Fruit fly (Drosophila melanogaster) whole organism, embryonic: Measurements from ENCODE around the gene Lamtor4.
A peak's percentile ranks its signal among the peaks of the same experiment; 100 is the strongest.

Experiments used
- CG11085 ChIP-seq: fragments of 200-800 bp; sonication (Bioruptor generic); IDR thresholded peaks from 2 replicates; pipeline ENCODE4 v1.3.6; 2022; ENCODE audit warnings: missing biosample characterization, missing genetic modification characterization
- CG12155 ChIP-seq: fragments of 200-800 bp; sonication (Bioruptor generic); optimal IDR thresholded peaks from 3 replicates; lab custom pipeline; 2016; ENCODE audit warnings: missing biosample characterization, missing genetic modification characterization
- CG12769 ChIP-seq: fragments of 200-800 bp; sonication (Bioruptor generic); optimal IDR thresholded peaks from 2 replicates; lab custom pipeline; 2019; ENCODE audit warnings: missing biosample characterization, mild to moderate bottlenecking, missing genetic modification characterization, moderate library complexity
- CG1529 ChIP-seq: fragments of 200-800 bp; sonication (Bioruptor generic); optimal IDR thresholded peaks from 3 replicates; lab custom pipeline; 2018; ENCODE audit warnings: missing biosample characterization, missing genetic modification characterization
- CG1603 ChIP-seq: fragments of 200-800 bp; sonication (Bioruptor generic); optimal IDR thresholded peaks from 2 replicates; lab custom pipeline; 2019; ENCODE audit warnings: missing biosample characterization, mild to moderate bottlenecking, missing genetic modification characterization, moderate library complexity
- CG17186 ChIP-seq: fragments of 200-800 bp; sonication (Bioruptor generic); optimal IDR thresholded peaks from 3 replicates; lab custom pipeline; 2017; ENCODE audit warnings: missing biosample characterization, missing genetic modification reagents, missing genetic modification characterization
- CG2116 ChIP-seq: fragments of 200-800 bp; sonication (Bioruptor generic); optimal IDR thresholded peaks from 3 replicates; lab custom pipeline; 2018; ENCODE audit warnings: missing biosample characterization, mild to moderate bottlenecking, missing genetic modification characterization
- CG2712 ChIP-seq: fragments of 200-800 bp; optimal IDR thresholded peaks from 3 replicates; lab custom pipeline; 2019; ENCODE audit warnings: missing biosample characterization, mild to moderate bottlenecking, missing genetic modification characterization, moderate library complexity
- CG31224 ChIP-seq: fragments of 200-800 bp; sonication (Bioruptor generic); IDR thresholded peaks from 2 replicates; pipeline ENCODE4 v1.3.6; 2022; ENCODE audit warnings: missing biosample characterization, missing genetic modification characterization
- CG3838 ChIP-seq: fragments of 200-800 bp; sonication (Bioruptor generic); optimal IDR thresholded peaks from 3 replicates; lab custom pipeline; 2016; ENCODE audit warnings: missing biosample characterization, missing genetic modification characterization
- CG4282 ChIP-seq: fragments of 200-800 bp; sonication (Bioruptor generic); optimal IDR thresholded peaks from 2 replicates; lab custom pipeline; 2016; ENCODE audit warnings: missing biosample characterization, missing genetic modification characterization
- CG4424 ChIP-seq: fragments of 200-800 bp; sonication (Bioruptor generic); optimal IDR thresholded peaks from 3 replicates; lab custom pipeline; 2016; ENCODE audit warnings: missing biosample characterization, missing genetic modification characterization
- CG4820 ChIP-seq: fragments of 200-800 bp; sonication (Bioruptor generic); optimal IDR thresholded peaks from 3 replicates; lab custom pipeline; 2016; ENCODE audit warnings: missing biosample characterization, missing genetic modification characterization
- CG5245 ChIP-seq: fragments of 200-800 bp; sonication (Bioruptor generic); optimal IDR thresholded peaks from 3 replicates; lab custom pipeline; 2016; ENCODE audit warnings: missing biosample characterization, missing genetic modification characterization
- CG6813 ChIP-seq: fragments of 200-800 bp; sonication (Bioruptor generic); optimal IDR thresholded peaks from 2 replicates; lab custom pipeline; 2017; ENCODE audit warnings: missing biosample characterization, missing genetic modification characterization, mild to moderate bottlenecking, moderate library complexity, missing genetic modification reagents
- CG7786 ChIP-seq: fragments of 200-800 bp; sonication (Bioruptor generic); optimal IDR thresholded peaks from 2 replicates; lab custom pipeline; 2016; ENCODE audit warnings: missing biosample characterization, missing genetic modification characterization
- CG7928 ChIP-seq: fragments of 200-800 bp; sonication (Bioruptor generic); optimal IDR thresholded peaks from 2 replicates; lab custom pipeline; 2017; ENCODE audit warnings: missing biosample characterization, mild to moderate bottlenecking, missing genetic modification characterization
- CG9797 ChIP-seq: fragments of 200-800 bp; sonication (Bioruptor generic); optimal IDR thresholded peaks from 3 replicates; lab custom pipeline; 2018; ENCODE audit warnings: missing biosample characterization, mild to moderate bottlenecking, missing genetic modification characterization
- CG9817 ChIP-seq: fragments of 200-800 bp; sonication (Bioruptor generic); optimal IDR thresholded peaks from 2 replicates; lab custom pipeline; 2018; ENCODE audit warnings: missing biosample characterization, mild to moderate bottlenecking, missing genetic modification characterization, moderate library complexity
- D19A ChIP-seq: fragments of 200-800 bp; optimal IDR thresholded peaks from 3 replicates; lab custom pipeline; 2019; ENCODE audit warnings: missing biosample characterization, mild to moderate bottlenecking, missing genetic modification characterization, moderate library complexity
- Fer3 ChIP-seq: fragments of 200-800 bp; sonication (Bioruptor generic); optimal IDR thresholded peaks from 2 replicates; lab custom pipeline; 2018; ENCODE audit warnings: missing biosample characterization, mild to moderate bottlenecking, missing genetic modification characterization, moderate library complexity
- Gug ChIP-seq: fragments of 200-800 bp; sonication (Bioruptor generic); IDR thresholded peaks from 4 replicates; pipeline ENCODE4 v1.3.6; 2022; ENCODE audit warnings: missing biosample characterization, missing genetic modification characterization
- Hsf ChIP-seq: fragments of 200-800 bp; sonication (Bioruptor generic); optimal IDR thresholded peaks from 3 replicates; lab custom pipeline; 2016; ENCODE audit warnings: missing biosample characterization, missing genetic modification characterization
- Jarid2 ChIP-seq: fragments of 200-800 bp; sonication (Bioruptor generic); optimal IDR thresholded peaks from 3 replicates; lab custom pipeline; 2017; ENCODE audit warnings: mild to moderate bottlenecking, missing biosample characterization, missing genetic modification reagents, missing genetic modification characterization
- Lhr ChIP-seq: fragments of 200-800 bp; sonication (Bioruptor generic); optimal IDR thresholded peaks from 3 replicates; lab custom pipeline; 2017; ENCODE audit warnings: mild to moderate bottlenecking, missing biosample characterization, missing genetic modification reagents, missing genetic modification characterization
- Mad ChIP-seq: fragments of 200-800 bp; sonication (Bioruptor generic); optimal IDR thresholded peaks from 2 replicates; lab custom pipeline; 2016; ENCODE audit warnings: missing biosample characterization, missing genetic modification characterization
- Meics ChIP-seq: fragments of 200-800 bp; sonication (Bioruptor generic); optimal IDR thresholded peaks from 2 replicates; lab custom pipeline; 2017; ENCODE audit warnings: missing biosample characterization, mild to moderate bottlenecking, missing genetic modification characterization
- NK7.1 ChIP-seq: fragments of 200-800 bp; sonication (Bioruptor generic); optimal IDR thresholded peaks from 3 replicates; lab custom pipeline; 2016; ENCODE audit warnings: missing biosample characterization, missing genetic modification characterization
- Pdp1 ChIP-seq, 2 experiments: fragments of 200-800 bp; sonication (Bioruptor generic); optimal IDR thresholded peaks; 3 replicates each; lab custom pipeline; 2016; ENCODE audit warnings: missing biosample characterization in 2 of 2, missing genetic modification characterization in 2 of 2, mild to moderate bottlenecking in 1 of 2, moderate library complexity in 1 of 2
- Scr ChIP-seq: fragments of 200-800 bp; sonication (Bioruptor generic); IDR thresholded peaks from 2 replicates; pipeline ENCODE4 v1.3.6; 2022; ENCODE audit warnings: missing biosample characterization, missing genetic modification characterization; ENCODE audit not compliant: partially characterized antibody
- Six4 ChIP-seq: fragments of 200-800 bp; sonication (Bioruptor generic); optimal IDR thresholded peaks from 2 replicates; lab custom pipeline; 2016; ENCODE audit warnings: missing biosample characterization, missing genetic modification characterization
- Sox100B ChIP-seq: fragments of 200-800 bp; sonication (Bioruptor generic); optimal IDR thresholded peaks from 3 replicates; lab custom pipeline; 2018; ENCODE audit warnings: missing biosample characterization, mild to moderate bottlenecking, missing genetic modification characterization
- Vsx1 ChIP-seq: fragments of 200-800 bp; sonication (Bioruptor generic); optimal IDR thresholded peaks from 2 replicates; lab custom pipeline; 2017; ENCODE audit warnings: missing biosample characterization, mild to moderate bottlenecking, missing genetic modification characterization, missing genetic modification reagents
- al ChIP-seq: fragments of 200-800 bp; sonication (Bioruptor generic); IDR thresholded peaks from 2 replicates; pipeline ENCODE4 v1.3.6; 2022; ENCODE audit warnings: missing biosample characterization, missing genetic modification characterization
- ash1 ChIP-seq: fragments of 200-800 bp; sonication (Bioruptor generic); optimal IDR thresholded peaks from 2 replicates; lab custom pipeline; 2018; ENCODE audit warnings: missing biosample characterization, mild to moderate bottlenecking, missing genetic modification characterization
- bbx ChIP-seq: fragments of 200-800 bp; sonication (Bioruptor generic); IDR thresholded peaks from 2 replicates; pipeline ENCODE4 v1.3.6; 2022; ENCODE audit warnings: missing biosample characterization, missing genetic modification characterization; ENCODE audit not compliant: partially characterized antibody
- dpn ChIP-seq, 2 experiments: fragments of 200-800 bp; sonication (Bioruptor generic); optimal IDR thresholded peaks; 3 replicates each; lab custom pipeline; 2016; ENCODE audit warnings: missing biosample characterization in 2 of 2, missing genetic modification characterization in 2 of 2
- esg ChIP-seq: fragments of 200-800 bp; sonication (Bioruptor generic); conservative IDR thresholded peaks from 2 replicates; pipeline ENCODE4 v1.3.6; 2022; ENCODE audit warnings: missing biosample characterization, missing genetic modification characterization
- gcm ChIP-seq: fragments of 200-800 bp; sonication (Bioruptor generic); optimal IDR thresholded peaks from 2 replicates; lab custom pipeline; 2019; ENCODE audit warnings: missing biosample characterization, mild to moderate bottlenecking, missing genetic modification characterization, moderate library complexity
- gt ChIP-seq: fragments of 200-800 bp; sonication (Bioruptor generic); IDR thresholded peaks from 2 replicates; pipeline ENCODE4 v1.3.6; 2022; ENCODE audit warnings: missing biosample characterization, missing genetic modification characterization
- hth ChIP-seq: fragments of >200 bp; optimal IDR thresholded peaks from 2 replicates; lab custom pipeline; 2017; ENCODE audit warnings: inconsistent platforms
- luna ChIP-seq: fragments of 200-800 bp; sonication (Bioruptor generic); optimal IDR thresholded peaks from 2 replicates; lab custom pipeline; 2016; ENCODE audit warnings: missing biosample characterization, missing genetic modification characterization
- mam ChIP-seq: fragments of 200-800 bp; sonication (Bioruptor generic); optimal IDR thresholded peaks from 3 replicates; lab custom pipeline; 2016; ENCODE audit warnings: missing biosample characterization, missing genetic modification characterization
- mld ChIP-seq: fragments of 200-800 bp; sonication (Bioruptor generic); IDR thresholded peaks from 3 replicates; pipeline ENCODE4 v1.3.6; 2022; ENCODE audit warnings: missing biosample characterization, missing genetic modification characterization; ENCODE audit not compliant: partially characterized antibody
- p53 ChIP-seq: fragments of 200-800 bp; sonication (Bioruptor generic); optimal IDR thresholded peaks from 2 replicates; lab custom pipeline; 2016; ENCODE audit warnings: missing biosample characterization, missing genetic modification characterization
- pnt ChIP-seq: fragments of 200-800 bp; sonication (Bioruptor generic); optimal IDR thresholded peaks from 3 replicates; lab custom pipeline; 2016; ENCODE audit warnings: missing biosample characterization, missing genetic modification characterization
- row ChIP-seq: fragments of 200-800 bp; sonication (Bioruptor generic); IDR thresholded peaks from 3 replicates; pipeline ENCODE4 v1.3.6; 2022; ENCODE audit warnings: missing biosample characterization, missing genetic modification characterization
- stwl ChIP-seq: fragments of 200-800 bp; sonication (Bioruptor generic); optimal IDR thresholded peaks from 3 replicates; lab custom pipeline; 2018; ENCODE audit warnings: missing biosample characterization, mild to moderate bottlenecking, missing genetic modification characterization, moderate library complexity
- tgo ChIP-seq: fragments of 200-800 bp; sonication (Bioruptor generic); IDR thresholded peaks from 3 replicates; pipeline ENCODE4 v1.3.6; 2022; ENCODE audit warnings: missing biosample characterization, missing genetic modification characterization
- tio ChIP-seq: fragments of 200-800 bp; sonication (Bioruptor generic); optimal IDR thresholded peaks from 2 replicates; lab custom pipeline; 2017; ENCODE audit warnings: missing biosample characterization, missing genetic modification characterization, inconsistent platforms
- wek ChIP-seq: fragments of 200-800 bp; sonication (Bioruptor generic); optimal IDR thresholded peaks from 3 replicates; lab custom pipeline; 2018; ENCODE audit warnings: missing biosample characterization, mild to moderate bottlenecking, missing genetic modification characterization, moderate library complexity

Gene Lamtor4

dm6 chr3L:3898978-3899377, 2.3 kb downstream of the Lamtor4 start, which contains the start of gene Ccz1 (continued):
- peak; percentile 56 for TF ChIP-seq CG1529 (GFP tag; lab: Kevin White, UChicago)
- TF ChIP-seq CG11085 (GFP tag; lab: Robert Waterston, UW): no peak
- peak; percentile 63 for TF ChIP-seq CG17186
- peak; percentile 42 for TF ChIP-seq p53
- TF ChIP-seq Sox100B (GFP tag; lab: Kevin White, UChicago): peak; percentile 61
- no peak for TF ChIP-seq tgo (GFP tag; lab: Robert Waterston, UW)
- TF ChIP-seq bbx (GFP tag; lab: Robert Waterston, UW): no peak
- TF ChIP-seq CG12769 (tag; lab: Kevin White, UChicago): peak; percentile 70
- TF ChIP-seq hth (lab: Kevin White, UChicago): no peak
- peak; percentile 36 for TF ChIP-seq Six4
- peak; percentile 81 for TF ChIP-seq tio (GFP tag; lab: Kevin White, UChicago)
- TF ChIP-seq Pdp1 (GFP tag; optimal IDR thresholded peaks at IDR 0.05; lab: Kevin White, UChicago): peak; percentile 36 to 76
- TF ChIP-seq wek (GFP tag; lab: Kevin White, UChicago): peak; percentile 59
- TF ChIP-seq Fer3 (tag; lab: Kevin White, UChicago): peak; percentile 59
- no peak for TF ChIP-seq gt (GFP tag; lab: Robert Waterston, UW)
- no peak for TF ChIP-seq ash1
- peak; percentile 58 for TF ChIP-seq CG4820 (GFP tag; lab: Kevin White, UChicago)
- TF ChIP-seq CG9817 (tag; lab: Kevin White, UChicago): peak; percentile 52
- TF ChIP-seq mam (GFP tag; lab: Kevin White, UChicago): peak; percentile 67
- peak; percentile 33 for TF ChIP-seq CG5245
- TF ChIP-seq D19A (tag; lab: Kevin White, UChicago): no peak
- TF ChIP-seq al (GFP tag; lab: Robert Waterston, UW): no peak
- TF ChIP-seq CG31224 (GFP tag; lab: Robert Waterston, UW): no peak
- TF ChIP-seq CG1603 (tag; lab: Kevin White, UChicago): peak; percentile 77
- peak; percentile 51 for TF ChIP-seq Jarid2 (GFP tag; lab: Kevin White, UChicago)
- TF ChIP-seq row (GFP tag; lab: Robert Waterston, UW): no peak
- TF ChIP-seq luna (GFP tag; lab: Kevin White, UChicago): peak; percentile 41
- peak; percentile 67 for TF ChIP-seq Lhr (GFP tag; lab: Kevin White, UChicago)
- peak; percentile 21 for TF ChIP-seq CG4282
- peak; percentile 60 for TF ChIP-seq pnt (GFP tag; lab: Kevin White, UChicago)
- peak; percentile 87 for TF ChIP-seq CG7928 (GFP tag; lab: Kevin White, UChicago)
- TF ChIP-seq Vsx1: peak; percentile 30
- TF ChIP-seq CG9797 (GFP tag; lab: Kevin White, UChicago): peak; percentile 60
- peak; percentile 33 to 77 for TF ChIP-seq dpn (GFP tag; optimal IDR thresholded peaks at IDR 0.05; lab: Kevin White, UChicago)
- peak; percentile 54 for TF ChIP-seq CG3838 (GFP tag; lab: Kevin White, UChicago)
- no peak for TF ChIP-seq esg (GFP tag; lab: Robert Waterston, UW)
- TF ChIP-seq CG7786: peak; percentile 61
- TF ChIP-seq gcm: peak; percentile 12
- no peak for TF ChIP-seq Scr (GFP tag; lab: Robert Waterston, UW)
- TF ChIP-seq CG6813 (GFP tag; lab: Kevin White, UChicago): peak; percentile 37
- TF ChIP-seq Hsf (GFP tag; lab: Kevin White, UChicago): peak; percentile 63
- no peak for TF ChIP-seq mld
- peak; percentile 64 for TF ChIP-seq Meics (GFP tag; lab: Kevin White, UChicago)
- TF ChIP-seq CG12155 (GFP tag; lab: Kevin White, UChicago): peak; percentile 48
- TF ChIP-seq CG2712 (tag; lab: Kevin White, UChicago): peak; percentile 23
- TF ChIP-seq Mad: peak; percentile 74
- peak; percentile 68 for TF ChIP-seq CG4424 (GFP tag; lab: Kevin White, UChicago)
- peak; percentile 28; the same call in 1 of the 4 replicates for TF ChIP-seq Gug (GFP tag; lab: Robert Waterston, UW)
- peak; percentile 44 for TF ChIP-seq NK7.1 (GFP tag; lab: Kevin White, UChicago)
- TF ChIP-seq CG2116 (GFP tag; lab: Kevin White, UChicago): peak; percentile 95
- TF ChIP-seq stwl (tag; lab: Kevin White, UChicago): peak; percentile 70
